Worm (Caenorhabditis elegans): ENCODE results near the gene nspa-2.

The nspa-2 gene

DNA sequence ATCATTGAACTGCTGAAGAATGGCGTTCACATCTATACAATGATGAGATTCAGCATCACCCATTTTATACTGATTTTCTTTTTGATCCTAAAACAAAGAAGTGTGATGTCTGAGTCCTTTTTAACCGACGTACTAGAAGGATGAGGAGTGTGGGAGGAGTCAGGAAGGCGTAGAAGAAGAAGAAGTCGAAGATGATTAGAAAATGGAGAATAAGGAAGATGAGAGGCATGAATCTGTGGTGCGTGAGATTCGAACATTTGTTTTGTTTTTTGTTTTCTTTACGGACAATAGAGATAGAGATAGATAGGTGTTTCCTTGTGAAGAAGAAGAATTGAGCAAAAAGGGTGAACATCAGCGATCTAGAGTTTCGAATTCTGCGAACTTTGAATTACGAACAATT, 32.4 kb upstream of the nspa-2 start, which contains the start of gene npr-13:
npr-13 (minus strand) TSS at position 101 of the 400 bp plus-strand sequence.
- TF ChIP-seq mdl-1 (tag; optimal IDR thresholded peaks at IDR 0.05) = no peak
- no peak for TF ChIP-seq aly-2 (tag; optimal IDR thresholded peaks at IDR 0.05)
- no peak for TF ChIP-seq fos-1 (tag; optimal IDR thresholded peaks at IDR 0.05)
- TF ChIP-seq F13H6.1 (tag; optimal IDR thresholded peaks at IDR 0.05) = no peak
- no peak for TF ChIP-seq crh-2 (tag; optimal IDR thresholded peaks at IDR 0.05)
- no peak for TF ChIP-seq elt-1 (tag; optimal IDR thresholded peaks at IDR 0.05)

DNA sequence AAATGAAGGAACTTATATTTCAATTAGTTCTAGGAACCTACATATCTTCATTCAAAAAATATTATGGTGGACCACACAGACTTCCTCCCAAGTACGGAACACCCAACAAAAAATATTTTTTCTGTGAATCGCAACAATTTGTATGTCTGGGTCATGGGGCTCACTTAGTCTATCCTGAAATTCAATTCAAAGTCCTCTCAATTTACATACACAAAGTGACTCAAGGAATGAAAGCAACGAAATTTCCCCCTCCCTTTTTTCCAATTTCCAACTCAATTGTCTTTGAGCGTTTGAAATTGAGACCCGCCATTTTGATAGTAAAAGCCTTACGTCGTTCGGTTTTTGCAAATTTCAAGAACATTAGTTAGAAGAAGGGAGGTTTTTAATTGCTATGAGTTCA, 31.5 kb upstream of the nspa-2 start:
- TF ChIP-seq aly-2 (tag; optimal IDR thresholded peaks at IDR 0.05) = no peak
- no peak for TF ChIP-seq lsy-2 (tag; optimal IDR thresholded peaks at IDR 0.05)
- no peak for TF ChIP-seq ztf-11 (tag; optimal IDR thresholded peaks at IDR 0.05)
- no peak for TF ChIP-seq ztf-4 (tag; optimal IDR thresholded peaks at IDR 0.05)
- no peak for TF ChIP-seq nhr-11 (tag; optimal IDR thresholded peaks at IDR 0.05)
- TF ChIP-seq Y55F3AM.14 (GFP tag; optimal IDR thresholded peaks at IDR 0.05) = no peak
- TF ChIP-seq mbf-1 (tag; optimal IDR thresholded peaks at IDR 0.05) = no peak
- no peak for TF ChIP-seq ztf-1 (GFP tag; conservative IDR thresholded peaks at IDR 0.05)
- no peak for TF ChIP-seq F13H6.1 (tag; optimal IDR thresholded peaks at IDR 0.05)
- TF ChIP-seq unc-55 (GFP tag; optimal IDR thresholded peaks at IDR 0.05) = no peak
- no peak for TF ChIP-seq dmd-4 (tag; optimal IDR thresholded peaks at IDR 0.05)
- no peak for TF ChIP-seq ceh-16 (tag; optimal IDR thresholded peaks at IDR 0.05)
- TF ChIP-seq zag-1 (tag; optimal IDR thresholded peaks at IDR 0.05) = no peak
- no peak for TF ChIP-seq sma-9 (GFP tag; optimal IDR thresholded peaks at IDR 0.05)
- no peak for TF ChIP-seq sma-9 (tag; optimal IDR thresholded peaks at IDR 0.05)
- TF ChIP-seq unc-62 (GFP tag; optimal IDR thresholded peaks at IDR 0.05) = no peak

DNA sequence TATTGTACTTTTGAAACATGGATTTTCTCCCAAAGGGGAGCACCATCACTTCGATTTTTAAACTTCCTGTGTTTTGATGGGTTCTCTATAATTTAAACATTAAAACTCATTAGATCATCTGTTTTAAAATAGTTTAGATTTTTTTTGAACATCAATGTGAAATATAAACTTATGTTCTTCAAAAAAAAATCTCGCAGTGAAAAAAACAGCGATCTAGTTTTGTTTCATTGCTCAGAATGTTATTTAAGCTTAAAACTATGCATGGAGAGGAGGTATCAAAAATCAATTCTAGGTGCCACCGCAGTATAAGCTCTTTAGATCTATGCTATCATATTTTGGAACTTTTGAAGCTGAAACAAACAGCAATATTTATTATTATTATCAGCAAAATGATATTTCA, 22.7 kb upstream of the nspa-2 start, which contains the start of gene gcy-14:
gcy-14 (minus strand) TSS at position 101 of the 400 bp plus-strand sequence.
- no peak for TF ChIP-seq dmd-4 (tag; optimal IDR thresholded peaks at IDR 0.05)
- no peak for TF ChIP-seq peb-1 (tag; optimal IDR thresholded peaks at IDR 0.05)
- no peak for TF ChIP-seq sem-4 (tag; optimal IDR thresholded peaks at IDR 0.05)
- TF ChIP-seq lin-39 (tag; optimal IDR thresholded peaks at IDR 0.05) = no peak
- TF ChIP-seq Y55F3AM.14 (GFP tag; optimal IDR thresholded peaks at IDR 0.05) = no peak

DNA sequence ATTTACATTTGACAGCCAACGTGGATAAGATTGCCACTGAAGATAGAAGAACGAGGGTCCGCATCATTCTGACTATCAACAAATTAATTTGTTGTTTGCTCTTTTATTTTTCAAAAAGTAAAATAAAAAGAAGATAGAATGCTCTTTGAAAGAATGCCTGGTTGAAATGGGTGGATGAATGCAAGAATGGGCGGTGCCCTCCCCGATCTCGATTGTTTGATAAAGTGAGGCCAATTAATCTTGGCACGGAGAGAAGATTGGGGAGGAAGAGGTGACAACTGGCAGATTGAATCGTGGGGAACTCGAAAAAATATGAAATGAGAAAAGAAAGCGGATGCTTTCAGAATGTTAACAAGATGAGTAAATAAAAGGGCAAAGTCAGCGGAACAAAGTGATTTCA, 19.5 kb upstream of the nspa-2 start, which contains the start of gene ZC412.3:
ZC412.3 (minus strand) TSS at position 183 of the 400 bp plus-strand sequence.
- no peak for TF ChIP-seq ama-1 (optimal IDR thresholded peaks at IDR 0.05)
- peak; percentile 58 for TF ChIP-seq F13H6.1 (tag; optimal IDR thresholded peaks at IDR 0.05)
- no peak for TF ChIP-seq ztf-4 (tag; optimal IDR thresholded peaks at IDR 0.05)
- TF ChIP-seq nhr-129 (tag; optimal IDR thresholded peaks at IDR 0.05) = peak; percentile 24
- TF ChIP-seq sma-9 (GFP tag; optimal IDR thresholded peaks at IDR 0.05) = peak; percentile 38
- TF ChIP-seq sma-9 (tag; optimal IDR thresholded peaks at IDR 0.05) = no peak

DNA sequence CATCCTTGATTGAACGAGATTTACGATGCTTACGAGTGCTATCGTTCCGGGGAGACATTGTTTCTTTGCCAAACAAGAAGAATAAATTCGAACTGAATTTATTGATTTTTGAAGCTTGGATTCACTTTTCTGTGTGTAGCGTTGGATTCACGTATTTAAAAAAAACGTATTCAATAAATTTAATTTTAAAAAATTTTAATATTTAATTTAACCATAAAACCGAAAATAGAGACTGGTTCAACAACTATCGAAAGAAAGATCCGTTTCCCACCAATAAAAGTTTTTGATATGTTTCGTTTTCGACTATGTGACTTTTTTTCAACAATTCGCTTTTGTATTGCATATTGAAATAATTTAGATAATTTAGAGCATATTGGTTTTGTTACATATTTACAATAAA, 15.5 kb upstream of the nspa-2 start, which contains the start of gene ZC412.5:
ZC412.5 (minus strand) TSS at position 101 of the 400 bp plus-strand sequence.
- TF ChIP-seq lsy-2 (tag; optimal IDR thresholded peaks at IDR 0.05) (no peak), nhr-6 (tag; optimal IDR thresholded peaks at IDR 0.05) (no peak), nhr-237 (tag; optimal IDR thresholded peaks at IDR 0.05) (no peak), elt-1 (tag; optimal IDR thresholded peaks at IDR 0.05) (no peak), crh-2 (tag; optimal IDR thresholded peaks at IDR 0.05) (no peak), lin-39 (tag; optimal IDR thresholded peaks at IDR 0.05) (no peak), gmeb-1 (tag; optimal IDR thresholded peaks at IDR 0.05) (no peak), skn-1 (tag; optimal IDR thresholded peaks at IDR 0.05) (no peak), ztf-4 (tag; optimal IDR thresholded peaks at IDR 0.05) (no peak), sem-4 (tag; optimal IDR thresholded peaks at IDR 0.05) (no peak), mdl-1 (tag; optimal IDR thresholded peaks at IDR 0.05) (no peak), snpc-4 (tag; optimal IDR thresholded peaks at IDR 0.05) (no peak), aly-2 (tag; optimal IDR thresholded peaks at IDR 0.05) (no peak)

DNA sequence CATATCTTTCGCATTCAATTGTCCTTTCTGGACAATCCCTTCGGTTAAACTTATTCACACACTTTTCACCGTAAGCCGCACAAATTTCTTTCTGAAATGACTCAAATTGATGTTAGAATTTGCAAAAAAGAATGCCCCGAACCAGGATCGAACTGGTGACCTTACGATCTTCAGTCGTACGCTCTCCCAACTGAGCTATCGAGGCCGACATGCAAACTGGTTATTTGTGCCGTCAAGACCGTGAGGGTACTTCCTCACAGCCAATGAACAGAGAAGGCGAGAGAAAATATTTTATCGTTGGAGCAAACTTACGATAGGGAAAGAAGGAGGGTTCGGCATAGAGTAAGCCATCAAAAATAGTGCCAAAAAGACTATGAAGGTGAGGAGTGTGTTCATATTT, 14.6 kb upstream of the nspa-2 start:
- peak in 1 of 2 experiments; percentile 50 for TF ChIP-seq lsy-2 (tag; optimal IDR thresholded peaks at IDR 0.05)
- peak; percentile 26 for TF ChIP-seq F13H6.1 (tag; optimal IDR thresholded peaks at IDR 0.05)
- TF ChIP-seq sma-3 (GFP tag; optimal IDR thresholded peaks at IDR 0.05) = peak; percentile 15
- peak; percentile 38 for TF ChIP-seq C34F6.9 (tag; optimal IDR thresholded peaks at IDR 0.05)
- TF ChIP-seq egl-27 (tag; optimal IDR thresholded peaks at IDR 0.05) = peak; percentile 12
- no peak for TF ChIP-seq ZK546.5 (tag; optimal IDR thresholded peaks at IDR 0.05)
- peak; percentile 11 for TF ChIP-seq fos-1 (tag; optimal IDR thresholded peaks at IDR 0.05)
- no peak for TF ChIP-seq mbf-1 (tag; optimal IDR thresholded peaks at IDR 0.05)
- peak; percentile 48 for TF ChIP-seq unc-55 (GFP tag; optimal IDR thresholded peaks at IDR 0.05)
- no peak for TF ChIP-seq skn-1 (tag; optimal IDR thresholded peaks at IDR 0.05)
- no peak for TF ChIP-seq ztf-11 (tag; optimal IDR thresholded peaks at IDR 0.05)
- no peak for TF ChIP-seq aly-2 (tag; optimal IDR thresholded peaks at IDR 0.05)
- peak; percentile 23 for TF ChIP-seq nhr-21 (tag; optimal IDR thresholded peaks at IDR 0.05)
- peak; percentile 70 for TF ChIP-seq nhr-129 (tag; optimal IDR thresholded peaks at IDR 0.05)
- peak; percentile 57 for TF ChIP-seq sma-9 (GFP tag; optimal IDR thresholded peaks at IDR 0.05)
- TF ChIP-seq sma-9 (tag; optimal IDR thresholded peaks at IDR 0.05) = no peak
- peak; percentile 52 for TF ChIP-seq gmeb-1 (tag; optimal IDR thresholded peaks at IDR 0.05)
- peak; percentile 97 for TF ChIP-seq snpc-4 (tag; optimal IDR thresholded peaks at IDR 0.05)
- peak; percentile 7 for TF ChIP-seq crh-2 (tag; optimal IDR thresholded peaks at IDR 0.05)
